Fruit fly (Drosophila melanogaster): Measurements from ENCODE around the gene CG14840.

DNA sequence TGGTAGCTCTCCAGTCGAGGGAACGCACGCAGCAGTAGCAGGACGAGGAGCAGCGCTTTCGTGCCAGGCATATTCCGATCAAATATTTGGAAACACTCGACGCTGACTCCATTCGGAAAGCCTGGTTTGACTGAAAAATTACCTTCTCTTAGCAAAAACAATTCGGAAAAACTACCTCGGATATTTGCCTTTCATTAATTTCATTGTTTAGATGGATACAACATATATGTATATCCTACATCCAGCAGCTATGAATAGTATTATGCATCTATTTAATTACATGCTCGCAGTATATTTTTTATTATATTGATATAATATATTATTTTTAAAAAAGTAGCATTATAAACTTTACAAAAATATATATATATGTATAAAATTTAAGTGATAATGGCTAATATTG is at the start of gene CG14840:
- TF ChIP-seq CG8478 (optimal IDR thresholded peaks at IDR 0.05) (no peak), CTCF (optimal IDR thresholded peaks at IDR 0.05) (no peak)

All from S2 (cell line).